Fruit fly (Drosophila melanogaster): ENCODE results near the gene CG7582.

DNA sequence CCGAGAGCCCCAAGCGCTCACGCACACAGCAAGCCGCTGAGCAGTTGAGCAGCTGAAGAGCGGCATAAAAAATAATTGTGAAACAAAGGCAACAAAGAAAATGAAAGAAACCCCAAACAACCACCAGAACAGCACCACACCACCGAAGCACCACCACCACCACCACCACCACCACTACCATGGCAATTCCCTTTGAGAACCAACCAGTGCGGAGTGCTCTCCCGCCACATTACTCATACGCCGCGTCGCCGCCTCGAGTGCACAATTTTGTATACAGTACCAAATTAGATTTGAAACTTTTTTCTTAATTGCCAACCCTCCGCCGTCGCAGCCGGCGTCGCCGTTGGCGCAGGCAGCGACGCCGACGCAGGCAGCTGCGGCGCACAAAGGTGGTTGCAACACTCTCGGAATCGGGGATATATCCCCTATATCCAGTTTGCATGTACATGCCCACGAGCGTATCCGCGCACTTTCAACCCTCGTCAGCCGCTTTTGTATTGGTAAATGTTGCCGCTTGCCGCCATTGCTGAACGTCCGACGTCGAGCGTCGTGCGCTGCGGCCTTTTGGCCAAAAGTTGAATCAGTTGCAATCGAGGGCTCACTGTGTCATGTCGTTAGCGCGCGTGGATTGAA, 10.0 kb upstream of the CG7582 start, which contains the start of gene dmrt99B:
- TF ChIP-seq psq (GFP tag; optimal IDR thresholded peaks at IDR 0.05) (no peak), h (GFP tag; optimal IDR thresholded peaks at IDR 0.05) (no peak), Dif (GFP tag; optimal IDR thresholded peaks at IDR 0.05; ENCODE audit: partially characterized antibody) (no peak), Dfd (GFP tag; optimal IDR thresholded peaks at IDR 0.05) (peak; percentile 23), sage (GFP tag; optimal IDR thresholded peaks at IDR 0.05) (no peak), OdsH (GFP tag; optimal IDR thresholded peaks at IDR 0.05) (no peak), dsf (GFP tag; optimal IDR thresholded peaks at IDR 0.05; ENCODE audit: borderline replicate concordance) (no peak), pan (optimal IDR thresholded peaks at IDR 0.05) (no peak), Mio (GFP tag; optimal IDR thresholded peaks at IDR 0.05) (no peak), Rel (GFP tag; optimal IDR thresholded peaks at IDR 0.05) (no peak), Rel (tag; optimal IDR thresholded peaks at IDR 0.05) (no peak), Vsx2 (GFP tag; optimal IDR thresholded peaks at IDR 0.05; ENCODE audit: partially characterized antibody) (no peak), Abd-B (GFP tag; optimal IDR thresholded peaks at IDR 0.05) (no peak), fru (GFP tag; optimal IDR thresholded peaks at IDR 0.05) (no peak), CG9705 (GFP tag; optimal IDR thresholded peaks at IDR 0.05) (no peak)
